Worm (Caenorhabditis elegans): ENCODE results near the gene dnj-20.

Gene dnj-20

DNA sequence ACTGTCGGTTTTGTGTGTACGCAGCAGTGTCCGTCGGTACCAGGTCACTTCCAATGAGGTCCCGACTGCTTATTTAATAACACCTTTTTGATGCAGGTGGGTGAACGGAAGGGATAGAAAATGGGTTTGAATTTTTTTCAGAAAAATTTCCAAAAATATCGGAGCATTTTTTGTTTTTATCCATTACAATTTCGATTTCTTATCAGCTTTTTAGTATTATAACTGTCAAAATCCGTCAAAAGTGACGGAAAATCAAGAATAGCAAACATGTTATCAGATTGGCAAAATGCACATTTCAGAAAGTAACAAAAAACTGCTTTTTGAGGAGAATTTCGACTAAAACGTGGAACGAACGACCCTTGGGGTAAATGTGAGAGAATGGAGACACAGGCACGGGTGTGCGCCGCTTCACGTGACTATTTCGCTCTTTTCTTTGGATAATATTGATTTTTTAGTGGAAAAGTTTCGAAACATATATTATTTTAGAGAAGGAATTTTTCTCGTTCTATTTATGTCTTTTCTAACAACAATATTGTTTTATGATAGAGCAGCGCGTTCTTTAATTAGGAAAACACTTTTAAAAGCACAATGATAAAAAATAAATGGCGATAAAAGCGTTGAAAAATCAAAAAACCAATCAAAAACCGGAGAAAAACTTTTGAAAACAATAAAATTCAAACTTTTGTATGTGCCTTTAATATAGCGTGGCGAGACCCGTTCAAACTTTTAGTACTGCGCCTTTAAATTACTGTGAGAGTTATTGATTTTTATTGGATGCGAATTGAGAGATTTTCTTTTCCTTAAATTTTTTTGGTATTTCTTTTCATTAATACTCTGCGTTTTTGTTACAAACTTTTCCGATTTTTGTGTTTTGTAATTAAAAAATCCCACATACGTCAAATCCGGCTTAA, 23.2 kb upstream of the dnj-20 start, which contains the start of gene sqv-8 (continued):
- TF ChIP-seq skn-1 (tag; optimal IDR thresholded peaks at IDR 0.05), result peak; percentile 33
- peak in 1 of 3 experiments; percentile 25 for TF ChIP-seq dpl-1 (GFP tag; optimal IDR thresholded peaks at IDR 0.05)
- TF ChIP-seq sptf-1 (tag; optimal IDR thresholded peaks at IDR 0.05), result no peak
- no peak for TF ChIP-seq aha-1 (tag; optimal IDR thresholded peaks at IDR 0.05)
- no peak for TF ChIP-seq ceh-88 (GFP tag; IDR thresholded peaks at IDR 0.05)
- no peak for TF ChIP-seq pqm-1 (tag; optimal IDR thresholded peaks at IDR 0.05)
- TF ChIP-seq hlh-17 (GFP tag; optimal IDR thresholded peaks at IDR 0.05; ENCODE audit: borderline replicate concordance), result no peak
- no peak for TF ChIP-seq nhr-76 (tag; optimal IDR thresholded peaks at IDR 0.05)
- peak in 1 of 2 experiments; percentile 14 for TF ChIP-seq lin-35 (GFP tag; optimal IDR thresholded peaks at IDR 0.05)
- TF ChIP-seq hpl-2 (GFP tag; optimal IDR thresholded peaks at IDR 0.05), result no peak
- TF ChIP-seq ama-1 (optimal IDR thresholded peaks at IDR 0.05), result no peak
- no peak for TF ChIP-seq nhr-90 (tag; optimal IDR thresholded peaks at IDR 0.05; ENCODE audit: poor library complexity)
- TF ChIP-seq zag-1 (tag; optimal IDR thresholded peaks at IDR 0.05), result no peak
- no peak for TF ChIP-seq nhr-28 (tag; optimal IDR thresholded peaks at IDR 0.05)
- TF ChIP-seq tlp-1 (tag; optimal IDR thresholded peaks at IDR 0.05), result no peak
- TF ChIP-seq sox-4 (tag; optimal IDR thresholded peaks at IDR 0.05), result no peak
- no peak for TF ChIP-seq unc-130 (tag; optimal IDR thresholded peaks at IDR 0.05)
- TF ChIP-seq dsc-1 (tag; optimal IDR thresholded peaks at IDR 0.05), result no peak
- TF ChIP-seq ztf-4 (tag; optimal IDR thresholded peaks at IDR 0.05), result no peak
- TF ChIP-seq nhr-20 (tag; optimal IDR thresholded peaks at IDR 0.05), result peak; percentile 39
- TF ChIP-seq mab-9 (GFP tag; IDR thresholded peaks at IDR 0.05), result no peak
- TF ChIP-seq snu-23 (GFP tag; optimal IDR thresholded peaks at IDR 0.05), result peak; percentile 51
- TF ChIP-seq efl-1 (optimal IDR thresholded peaks at IDR 0.05), result peak in 1 of 2 experiments; percentile 21
- TF ChIP-seq efl-1 (GFP tag; optimal IDR thresholded peaks at IDR 0.05 in 1 of 2), result peak; percentile 7 to 70
- TF ChIP-seq grh-1 (GFP tag; IDR thresholded peaks at IDR 0.05), result no peak
- no peak for TF ChIP-seq unc-86 (tag; optimal IDR thresholded peaks at IDR 0.05)
- no peak for TF ChIP-seq aly-2 (tag; optimal IDR thresholded peaks at IDR 0.05)
- TF ChIP-seq ets-5 (GFP tag; IDR thresholded peaks at IDR 0.05), result no peak
- TF ChIP-seq nhr-19 (GFP tag; conservative IDR thresholded peaks at IDR 0.05), result no peak
- no peak for TF ChIP-seq alr-1 (tag; optimal IDR thresholded peaks at IDR 0.05; ENCODE audit: borderline replicate concordance)
- no peak for TF ChIP-seq elt-3 (tag; optimal IDR thresholded peaks at IDR 0.05)
- no peak for TF ChIP-seq elt-2 (tag; optimal IDR thresholded peaks at IDR 0.05)
- no peak for TF ChIP-seq nhr-237 (tag; optimal IDR thresholded peaks at IDR 0.05)
- TF ChIP-seq hlh-4 (tag; optimal IDR thresholded peaks at IDR 0.05), result no peak

DNA sequence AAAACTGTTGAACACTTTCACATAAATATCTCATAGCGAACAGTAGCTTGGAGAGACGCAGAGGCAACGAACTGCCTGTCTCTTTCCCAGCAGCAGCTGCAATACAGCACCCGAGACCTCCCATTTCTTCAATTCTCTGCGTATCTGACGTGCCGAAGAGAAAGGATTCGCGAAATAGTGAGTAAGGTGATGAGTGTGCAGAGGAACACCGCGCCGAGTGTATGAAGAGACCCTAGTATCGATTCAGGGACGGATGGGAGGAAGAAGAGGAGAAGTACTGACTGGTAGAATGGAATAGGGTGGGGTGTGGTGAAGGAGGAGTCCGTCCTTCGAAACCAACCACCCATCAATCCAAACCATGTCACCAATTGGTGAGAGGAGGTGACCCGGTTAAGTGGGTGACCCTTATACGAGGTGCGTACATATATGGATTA, 22.2 kb upstream of the dnj-20 start:
- peak; percentile 65 for TF ChIP-seq vab-15 (tag; optimal IDR thresholded peaks at IDR 0.05)
- no peak for TF ChIP-seq unc-130 (tag; optimal IDR thresholded peaks at IDR 0.05)
- no peak for TF ChIP-seq grh-1 (GFP tag; IDR thresholded peaks at IDR 0.05)
- TF ChIP-seq skn-1 (tag; optimal IDR thresholded peaks at IDR 0.05), result peak; percentile 56
- peak; percentile 70 for TF ChIP-seq swsn-7 (tag; optimal IDR thresholded peaks at IDR 0.05)
- TF ChIP-seq egl-13 (tag; optimal IDR thresholded peaks at IDR 0.05), result no peak
- TF ChIP-seq xbp-1 (tag; optimal IDR thresholded peaks at IDR 0.05), result peak; percentile 55
- peak; percentile 78 for TF ChIP-seq snu-23 (GFP tag; optimal IDR thresholded peaks at IDR 0.05)
- peak; percentile 90 for TF ChIP-seq nhr-85 (tag)
- TF ChIP-seq mef-2 (tag; optimal IDR thresholded peaks at IDR 0.05), result no peak
- TF ChIP-seq lin-15B (tag; optimal IDR thresholded peaks at IDR 0.05), result no peak
- peak in 2 of 6 experiments; percentile 33 to 59 for TF ChIP-seq elt-3 (tag; optimal IDR thresholded peaks at IDR 0.05)
- peak; percentile 40 to 53 (median 50) for TF ChIP-seq dpl-1 (GFP tag; optimal IDR thresholded peaks at IDR 0.05)
- TF ChIP-seq Y116A8C.19 (tag; optimal IDR thresholded peaks at IDR 0.05; ENCODE audit: borderline replicate concordance), result no peak
- no peak for TF ChIP-seq fkh-4 (tag; optimal IDR thresholded peaks at IDR 0.05; ENCODE audit: borderline replicate concordance)
- TF ChIP-seq ztf-4 (tag; optimal IDR thresholded peaks at IDR 0.05), result peak; percentile 68
- TF ChIP-seq lin-35 (GFP tag; optimal IDR thresholded peaks at IDR 0.05), result peak; percentile 52 to 68
- no peak for TF ChIP-seq nhr-76 (tag; optimal IDR thresholded peaks at IDR 0.05)
- peak; percentile 82 for TF ChIP-seq ama-1 (optimal IDR thresholded peaks at IDR 0.05)
- TF ChIP-seq mab-9 (GFP tag; IDR thresholded peaks at IDR 0.05), result no peak
- peak; percentile 50 for TF ChIP-seq nhr-90 (tag; optimal IDR thresholded peaks at IDR 0.05; ENCODE audit: poor library complexity)
- peak; percentile 60 for TF ChIP-seq nhr-47 (tag; optimal IDR thresholded peaks at IDR 0.05)
- TF ChIP-seq blmp-1 (tag; optimal IDR thresholded peaks at IDR 0.05), result peak; percentile 95
- peak in 1 of 2 experiments; percentile 75 for TF ChIP-seq mdl-1 (tag; optimal IDR thresholded peaks at IDR 0.05)
- TF ChIP-seq nhr-20 (tag; optimal IDR thresholded peaks at IDR 0.05), result peak; percentile 94
- peak in 1 of 2 experiments; percentile 73 for TF ChIP-seq ztf-11 (tag; optimal IDR thresholded peaks at IDR 0.05)
- TF ChIP-seq unc-62 (GFP tag; optimal IDR thresholded peaks at IDR 0.05), result no peak
- peak; percentile 64 for TF ChIP-seq jun-1 (tag; optimal IDR thresholded peaks at IDR 0.05)
- TF ChIP-seq pqm-1 (tag; optimal IDR thresholded peaks at IDR 0.05), result no peak

All from whole organism, L1 larva.